Fruit fly (Drosophila melanogaster) whole organism, embryonic: ENCODE data around the gene qtc.
A peak's percentile ranks its signal among the peaks of the same experiment; 100 is the strongest.

Experiments
- CG10543 ChIP-seq: fragments of 200-800 bp; sonication (Bioruptor generic); optimal IDR thresholded peaks from 3 replicates; lab custom pipeline; 2017; ENCODE audit warnings: missing biosample characterization, mild to moderate bottlenecking, missing genetic modification characterization, moderate library complexity
- CG10565 ChIP-seq: fragments of 200-800 bp; sonication (Bioruptor generic); optimal IDR thresholded peaks from 3 replicates; lab custom pipeline; 2016; ENCODE audit warnings: missing biosample characterization, mild to moderate bottlenecking, missing genetic modification characterization
- CG11247 ChIP-seq: fragments of 200-800 bp; sonication (Bioruptor generic); IDR thresholded peaks from 2 replicates; pipeline ENCODE4 v1.3.6; 2022; ENCODE audit warnings: missing biosample characterization, missing genetic modification characterization
- CG12155 ChIP-seq: fragments of 200-800 bp; sonication (Bioruptor generic); optimal IDR thresholded peaks from 3 replicates; lab custom pipeline; 2016; ENCODE audit warnings: missing biosample characterization, missing genetic modification characterization
- CG12942 ChIP-seq: fragments of 200-800 bp; sonication (Bioruptor generic); optimal IDR thresholded peaks from 3 replicates; lab custom pipeline; 2016; ENCODE audit warnings: missing biosample characterization, missing genetic modification characterization
- CG15601 ChIP-seq: fragments of 200-800 bp; sonication (Bioruptor generic); optimal IDR thresholded peaks from 3 replicates; lab custom pipeline; 2019; ENCODE audit warnings: missing biosample characterization, mild to moderate bottlenecking, missing genetic modification characterization, moderate library complexity
- CG17186 ChIP-seq: fragments of 200-800 bp; sonication (Bioruptor generic); optimal IDR thresholded peaks from 3 replicates; lab custom pipeline; 2017; ENCODE audit warnings: missing biosample characterization, missing genetic modification reagents, missing genetic modification characterization
- CG17802 ChIP-seq: fragments of 200-800 bp; sonication (Bioruptor generic); optimal IDR thresholded peaks from 2 replicates; lab custom pipeline; 2018; ENCODE audit warnings: missing biosample characterization, mild to moderate bottlenecking, missing genetic modification characterization, moderate library complexity
- CG3407 ChIP-seq: fragments of 200-800 bp; sonication (Bioruptor generic); optimal IDR thresholded peaks from 2 replicates; lab custom pipeline; 2018; ENCODE audit warnings: missing biosample characterization, mild to moderate bottlenecking, missing genetic modification characterization
- CG6813 ChIP-seq: fragments of 200-800 bp; sonication (Bioruptor generic); optimal IDR thresholded peaks from 2 replicates; lab custom pipeline; 2017; ENCODE audit warnings: missing biosample characterization, missing genetic modification characterization, mild to moderate bottlenecking, moderate library complexity, missing genetic modification reagents
- CG6854 ChIP-seq: fragments of 200-800 bp; sonication (Bioruptor generic); optimal IDR thresholded peaks from 3 replicates; lab custom pipeline; 2017; ENCODE audit warnings: missing biosample characterization, mild to moderate bottlenecking, missing genetic modification characterization
- CG7271 ChIP-seq: fragments of 200-800 bp; sonication (Bioruptor generic); optimal IDR thresholded peaks from 2 replicates; lab custom pipeline; 2018; ENCODE audit warnings: missing biosample characterization, mild to moderate bottlenecking, missing genetic modification characterization, moderate library complexity
- CG9437 ChIP-seq: fragments of 200-800 bp; sonication (Bioruptor generic); optimal IDR thresholded peaks from 2 replicates; lab custom pipeline; 2018; ENCODE audit warnings: missing biosample characterization, mild to moderate bottlenecking, missing genetic modification characterization
- Chrac-16 ChIP-seq: fragments of 200-800 bp; sonication (Bioruptor generic); optimal IDR thresholded peaks from 3 replicates; lab custom pipeline; 2016; ENCODE audit warnings: missing biosample characterization, missing genetic modification characterization
- Deaf1 ChIP-seq: fragments of 200-800 bp; optimal IDR thresholded peaks from 3 replicates; lab custom pipeline; 2019; ENCODE audit warnings: missing biosample characterization, mild to moderate bottlenecking, missing genetic modification characterization, moderate library complexity
- Dip3 ChIP-seq: fragments of 200-800 bp; sonication (Bioruptor generic); optimal IDR thresholded peaks from 3 replicates; lab custom pipeline; 2016; ENCODE audit warnings: missing biosample characterization, missing genetic modification characterization
- Eip74EF ChIP-seq, 2 experiments: fragments of 200-800 bp in 1 of 2; fragments of >200 bp in 1 of 2; sonication (Bioruptor generic) in 1 of 2; optimal IDR thresholded peaks; 2 replicates each; lab custom pipeline; 2017 to 2019; ENCODE audit warnings: missing biosample characterization in 2 of 2, missing genetic modification characterization in 2 of 2, mild to moderate bottlenecking in 1 of 2, moderate library complexity in 1 of 2
- GATAe ChIP-seq: fragments of 200-800 bp; sonication (Bioruptor generic); conservative IDR thresholded peaks from 2 replicates; pipeline ENCODE4 v1.3.6; 2022; ENCODE audit warnings: missing biosample characterization, missing genetic modification characterization
- H2.0 ChIP-seq: fragments of 200-800 bp; sonication (Bioruptor generic); IDR thresholded peaks from 2 replicates; pipeline ENCODE4 v1.3.6; 2022; ENCODE audit warnings: missing biosample characterization, missing genetic modification characterization
- Hsf ChIP-seq: fragments of 200-800 bp; sonication (Bioruptor generic); optimal IDR thresholded peaks from 3 replicates; lab custom pipeline; 2016; ENCODE audit warnings: missing biosample characterization, missing genetic modification characterization
- Jarid2 ChIP-seq: fragments of 200-800 bp; sonication (Bioruptor generic); optimal IDR thresholded peaks from 3 replicates; lab custom pipeline; 2017; ENCODE audit warnings: mild to moderate bottlenecking, missing biosample characterization, missing genetic modification reagents, missing genetic modification characterization
- Lpt ChIP-seq: fragments of >200 bp; optimal IDR thresholded peaks from 2 replicates; lab custom pipeline; 2018; ENCODE audit warnings: missing biosample characterization, missing genetic modification characterization
- Myb ChIP-seq: fragments of 200-800 bp; sonication (Bioruptor generic); optimal IDR thresholded peaks from 2 replicates; lab custom pipeline; 2016; ENCODE audit warnings: missing biosample characterization, missing genetic modification characterization
- NK7.1 ChIP-seq: fragments of 200-800 bp; sonication (Bioruptor generic); optimal IDR thresholded peaks from 3 replicates; lab custom pipeline; 2016; ENCODE audit warnings: missing biosample characterization, missing genetic modification characterization
- Opbp ChIP-seq: fragments of 200-800 bp; sonication (Bioruptor generic); IDR thresholded peaks from 3 replicates; pipeline ENCODE4 v1.3.6; 2022; ENCODE audit warnings: missing biosample characterization, missing genetic modification characterization; ENCODE audit not compliant: partially characterized antibody
- Optix ChIP-seq: fragments of 200-800 bp; sonication (Bioruptor generic); IDR thresholded peaks from 3 replicates; pipeline ENCODE4 v1.3.6; 2022; ENCODE audit warnings: missing biosample characterization, missing genetic modification characterization
- Xrp1 ChIP-seq: fragments of 200-800 bp; sonication (Bioruptor generic); IDR thresholded peaks from 2 replicates; pipeline ENCODE4 v1.3.6; 2022; ENCODE audit warnings: missing biosample characterization, missing genetic modification characterization
- abd-A ChIP-seq: fragments of 200-800 bp; sonication (Bioruptor generic); optimal IDR thresholded peaks from 3 replicates; lab custom pipeline; 2019; ENCODE audit warnings: missing biosample characterization, mild to moderate bottlenecking, missing genetic modification characterization, moderate library complexity
- al ChIP-seq: fragments of 200-800 bp; sonication (Bioruptor generic); IDR thresholded peaks from 2 replicates; pipeline ENCODE4 v1.3.6; 2022; ENCODE audit warnings: missing biosample characterization, missing genetic modification characterization
- amos ChIP-seq: fragments of 200-800 bp; sonication (Bioruptor generic); IDR thresholded peaks from 2 replicates; pipeline ENCODE4 v1.3.6; 2022; ENCODE audit warnings: missing biosample characterization, missing genetic modification characterization; ENCODE audit not compliant: partially characterized antibody
- cato ChIP-seq: fragments of 200-800 bp; sonication (Bioruptor generic); optimal IDR thresholded peaks from 2 replicates; lab custom pipeline; 2016; ENCODE audit warnings: missing biosample characterization, missing genetic modification characterization, borderline replicate concordance
- caup ChIP-seq: fragments of 200-800 bp; sonication (Bioruptor generic); optimal IDR thresholded peaks from 3 replicates; lab custom pipeline; 2017; ENCODE audit warnings: missing biosample characterization, mild to moderate bottlenecking, missing genetic modification characterization, moderate library complexity; ENCODE audit not compliant: severe bottlenecking
- cg ChIP-seq: fragments of 200-800 bp; sonication (Bioruptor generic); optimal IDR thresholded peaks from 3 replicates; lab custom pipeline; 2019; ENCODE audit warnings: missing biosample characterization, mild to moderate bottlenecking, missing genetic modification characterization, moderate library complexity
- crp ChIP-seq, 2 experiments: fragments of 200-800 bp; sonication (Bioruptor generic); optimal IDR thresholded peaks; 2 replicates in 1 of 2; 3 replicates in 1 of 2; lab custom pipeline; 2017; ENCODE audit warnings: missing biosample characterization in 2 of 2, missing genetic modification characterization in 2 of 2, mild to moderate bottlenecking in 1 of 2, moderate library complexity in 1 of 2
- dm ChIP-seq: fragments of 200-800 bp; sonication (Bioruptor generic); optimal IDR thresholded peaks from 3 replicates; lab custom pipeline; 2016; ENCODE audit warnings: missing biosample characterization, missing genetic modification characterization
- h ChIP-seq: fragments of >200 bp; optimal IDR thresholded peaks from 2 replicates; lab custom pipeline; 2017
- jigr1 ChIP-seq: fragments of 200-800 bp; sonication (Bioruptor generic); IDR thresholded peaks from 3 replicates; pipeline ENCODE4 v1.3.6; 2022; ENCODE audit warnings: missing biosample characterization, missing genetic modification characterization
- lov ChIP-seq, 2 experiments: fragments of 200-800 bp in 1 of 2; fragments of >200 bp in 1 of 2; sonication (Bioruptor generic) in 1 of 2; IDR thresholded peaks in 1 of 2; optimal IDR thresholded peaks in 1 of 2; 2 replicates in 1 of 2; 3 replicates in 1 of 2; pipeline versions ENCODE4 v1.3.6 to Lab custom; 2017 to 2022; ENCODE audit warnings: missing biosample characterization in 1 of 2, missing genetic modification characterization in 1 of 2
- odd ChIP-seq: fragments of 200-800 bp; sonication (Bioruptor generic); optimal IDR thresholded peaks from 2 replicates; lab custom pipeline; 2017; ENCODE audit warnings: missing biosample characterization, mild to moderate bottlenecking, missing genetic modification characterization
- peb ChIP-seq: fragments of 200-800 bp; sonication (Bioruptor generic); IDR thresholded peaks from 2 replicates; pipeline ENCODE4 v1.3.6; 2022; ENCODE audit warnings: missing biosample characterization, missing genetic modification characterization
- sens-2 ChIP-seq: fragments of 200-800 bp; sonication (Bioruptor generic); IDR thresholded peaks from 2 replicates; pipeline ENCODE4 v1.3.6; 2022; ENCODE audit warnings: missing biosample characterization, missing genetic modification characterization
- shn ChIP-seq: fragments of 200-800 bp; sonication (Bioruptor generic); optimal IDR thresholded peaks from 3 replicates; lab custom pipeline; 2016; ENCODE audit warnings: missing biosample characterization, missing genetic modification characterization
- sim ChIP-seq: fragments of 200-800 bp; sonication (Bioruptor generic); IDR thresholded peaks from 2 replicates; pipeline ENCODE4 v1.3.6; 2022; ENCODE audit warnings: missing biosample characterization, missing genetic modification characterization
- slou ChIP-seq: fragments of 200-800 bp; sonication (Bioruptor generic); optimal IDR thresholded peaks from 3 replicates; lab custom pipeline; 2016; ENCODE audit warnings: missing biosample characterization, missing genetic modification characterization
- tgo ChIP-seq: fragments of 200-800 bp; sonication (Bioruptor generic); IDR thresholded peaks from 3 replicates; pipeline ENCODE4 v1.3.6; 2022; ENCODE audit warnings: missing biosample characterization, missing genetic modification characterization
- trem ChIP-seq: fragments of 200-800 bp; optimal IDR thresholded peaks from 3 replicates; lab custom pipeline; 2019; ENCODE audit warnings: missing biosample characterization, mild to moderate bottlenecking, missing genetic modification characterization, moderate library complexity
- wek ChIP-seq: fragments of 200-800 bp; sonication (Bioruptor generic); optimal IDR thresholded peaks from 3 replicates; lab custom pipeline; 2018; ENCODE audit warnings: missing biosample characterization, mild to moderate bottlenecking, missing genetic modification characterization, moderate library complexity
- zen2 ChIP-seq: fragments of 200-800 bp; sonication (Bioruptor generic); IDR thresholded peaks from 3 replicates; pipeline ENCODE4 v1.3.6; 2022; ENCODE audit warnings: missing biosample characterization, missing genetic modification characterization; ENCODE audit not compliant: partially characterized antibody
- zfh2 ChIP-seq: fragments of 200-800 bp; sonication (Bioruptor generic); optimal IDR thresholded peaks from 2 replicates; lab custom pipeline; 2016; ENCODE audit warnings: missing biosample characterization, missing genetic modification characterization

qtc gene

dm6 chr2L:5086905-5087522, 26.4 kb downstream of the qtc start (continued):
- peak; percentile 57 for TF ChIP-seq CG10543
- no peak; the same call in 1 of the 2 replicates for TF ChIP-seq sim (GFP tag; lab: Robert Waterston, UW)
- TF ChIP-seq Deaf1 (tag; lab: Kevin White, UChicago), result peak; percentile 61
- TF ChIP-seq Jarid2 (GFP tag; lab: Kevin White, UChicago), result peak; percentile 53
- peak; percentile 66 for TF ChIP-seq caup (GFP tag; lab: Kevin White, UChicago)
- peak; percentile 51 for TF ChIP-seq shn (GFP tag; lab: Kevin White, UChicago)
- peak; percentile 79 for TF ChIP-seq Xrp1 (GFP tag; lab: Robert Waterston, UW)
- TF ChIP-seq tgo (GFP tag; lab: Robert Waterston, UW), result peak; percentile 39; the same call in 1 of the 3 replicates
- TF ChIP-seq cg (GFP tag; lab: Kevin White, UChicago), result no peak
- TF ChIP-seq trem (tag; lab: Kevin White, UChicago), result peak; percentile 67
- TF ChIP-seq CG10565 (GFP tag; lab: Kevin White, UChicago), result peak; percentile 23
- TF ChIP-seq CG11247 (GFP tag; lab: Robert Waterston, UW), result peak; percentile 31; the same call in 1 of the 2 replicates
- TF ChIP-seq CG12942 (GFP tag; lab: Kevin White, UChicago), result peak; percentile 59
- TF ChIP-seq CG9437 (GFP tag; lab: Kevin White, UChicago), result peak; percentile 76
- no peak for TF ChIP-seq Lpt (GFP tag; lab: Kevin White, UChicago)
- no peak; the same call in 1 of the 2 replicates for TF ChIP-seq al (GFP tag; lab: Robert Waterston, UW)
- no peak for TF ChIP-seq jigr1 (GFP tag; lab: Robert Waterston, UW)
- TF ChIP-seq zfh2 (GFP tag; lab: Kevin White, UChicago), result peak; percentile 57
- peak; percentile 79 for TF ChIP-seq CG6854 (GFP tag; lab: Kevin White, UChicago)
- TF ChIP-seq zen2, result no peak
- no peak for TF ChIP-seq sens-2 (GFP tag; lab: Robert Waterston, UW)
- peak; percentile 59 for TF ChIP-seq wek (GFP tag; lab: Kevin White, UChicago)
- TF ChIP-seq crp (GFP tag; optimal IDR thresholded peaks at IDR 0.05; lab: Kevin White, UChicago), result peak in 1 of 2 experiments; percentile 14
- peak; percentile 21 for TF ChIP-seq dm
- peak; percentile 53 for TF ChIP-seq CG12155 (GFP tag; lab: Kevin White, UChicago)
- no peak for TF ChIP-seq amos (GFP tag; lab: Robert Waterston, UW)
- peak; percentile 26 for TF ChIP-seq Dip3 (GFP tag; lab: Kevin White, UChicago)
- TF ChIP-seq lov (optimal IDR thresholded peaks at IDR 0.05; lab: Kevin White, UChicago), result no peak
- no peak for TF ChIP-seq lov (GFP tag; IDR thresholded peaks at IDR 0.05; lab: Robert Waterston, UW)
- TF ChIP-seq GATAe (GFP tag; lab: Robert Waterston, UW), result no peak
- TF ChIP-seq CG7271 (tag; lab: Kevin White, UChicago), result no peak
- peak; percentile 81 for TF ChIP-seq slou
- TF ChIP-seq Optix (GFP tag; lab: Robert Waterston, UW), result no peak
- TF ChIP-seq odd (GFP tag; lab: Kevin White, UChicago), result peak; percentile 85
- TF ChIP-seq h (lab: Kevin White, UChicago), result no peak
- TF ChIP-seq CG17802 (tag; lab: Kevin White, UChicago), result peak; percentile 34
- TF ChIP-seq CG15601, result peak; percentile 77
- peak in 1 of 2 experiments; percentile 87 for TF ChIP-seq Eip74EF (GFP tag; optimal IDR thresholded peaks at IDR 0.05; lab: Kevin White, UChicago)
- TF ChIP-seq CG6813 (GFP tag; lab: Kevin White, UChicago), result peak; percentile 61
- peak; percentile 59 for TF ChIP-seq abd-A (tag; lab: Kevin White, UChicago)
- TF ChIP-seq cato (GFP tag; lab: Kevin White, UChicago), result peak; percentile 53
- TF ChIP-seq Opbp (GFP tag; lab: Robert Waterston, UW), result no peak
- TF ChIP-seq Chrac-16 (GFP tag; lab: Kevin White, UChicago), result peak; percentile 42
- peak; percentile 50; the same call in 1 of the 2 replicates for TF ChIP-seq H2.0 (GFP tag; lab: Robert Waterston, UW)
- TF ChIP-seq CG17186 (GFP tag; lab: Kevin White, UChicago), result peak; percentile 10
- no peak for TF ChIP-seq peb
- TF ChIP-seq CG3407 (GFP tag; lab: Kevin White, UChicago), result peak; percentile 66
- TF ChIP-seq NK7.1 (GFP tag; lab: Kevin White, UChicago), result peak; percentile 16
- peak; percentile 41 for TF ChIP-seq Myb (GFP tag; lab: Kevin White, UChicago)
- peak; percentile 72 for TF ChIP-seq Hsf (GFP tag; lab: Kevin White, UChicago)
